Worm (Caenorhabditis elegans): ENCODE measurements around the gene F44E5.17.

DNA sequence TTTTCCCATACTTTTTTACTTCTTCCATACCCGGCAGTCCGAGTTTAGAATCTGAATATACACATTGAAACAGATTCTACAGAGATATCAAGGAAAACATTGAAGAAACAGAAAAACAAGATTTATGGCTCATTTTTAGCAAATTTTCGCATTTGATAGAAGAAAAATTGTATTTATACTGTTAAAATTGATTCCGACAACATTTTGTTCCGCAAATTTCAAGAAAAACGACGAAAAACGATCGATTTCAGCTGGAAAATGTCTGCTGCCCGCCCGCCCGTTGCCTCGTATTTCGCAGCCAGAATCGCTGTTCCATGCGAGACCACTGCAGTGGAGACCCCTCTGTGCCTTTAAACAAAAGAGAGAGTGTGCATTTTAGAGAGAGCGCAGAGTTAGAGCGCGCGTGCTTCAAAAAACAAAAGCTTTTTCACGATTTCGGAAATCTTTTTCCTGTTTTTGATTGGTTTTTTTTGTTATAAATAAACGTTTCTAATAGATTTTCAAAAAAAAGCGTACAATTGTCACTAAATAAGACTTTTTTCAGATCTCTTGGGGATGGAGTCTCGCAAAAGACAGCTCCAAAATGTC lies 29.6 kb upstream of the F44E5.17 start, which contains the start of the genes patr-1 and dna-2:
- TF ChIP-seq elt-2 (tag; optimal IDR thresholded peaks at IDR 0.05): peak; percentile 31
- no peak for TF ChIP-seq nhr-76 (tag; optimal IDR thresholded peaks at IDR 0.05)
- TF ChIP-seq ceh-82 (tag; optimal IDR thresholded peaks at IDR 0.05): no peak
- TF ChIP-seq elt-1 (tag; optimal IDR thresholded peaks at IDR 0.05): no peak
- TF ChIP-seq ztf-4 (tag; optimal IDR thresholded peaks at IDR 0.05): no peak
- peak; percentile 45 for TF ChIP-seq skn-1 (tag; optimal IDR thresholded peaks at IDR 0.05)
- no peak for TF ChIP-seq daf-12 (tag; optimal IDR thresholded peaks at IDR 0.05)
- TF ChIP-seq nfya-1 (tag; optimal IDR thresholded peaks at IDR 0.05; ENCODE audit: insufficient read depth): peak; percentile 85
- TF ChIP-seq ztf-11 (tag; optimal IDR thresholded peaks at IDR 0.05): no peak
